Worm (Caenorhabditis elegans) whole organism, L1 larva: ENCODE results near the gene D1046.4.

Experiments used
- blmp-1 ChIP-seq: fragments of 150-350 bp; optimal IDR thresholded peaks from 2 replicates; lab custom pipeline; 2014; ENCODE audit warnings: missing biosample characterization, missing genetic modification characterization
- ceh-63 ChIP-seq: fragments of 200-800 bp; sonication (Bioruptor generic); optimal IDR thresholded peaks from 2 replicates; lab custom pipeline; 2018; ENCODE audit warnings: mild to moderate bottlenecking, missing genetic modification characterization, missing compliant biosample characterization
- fkh-10 ChIP-seq: sonication (generic microtip); optimal IDR thresholded peaks from 2 replicates; lab custom pipeline; 2017; ENCODE audit warnings: missing biosample characterization, missing genetic modification reagents, missing genetic modification characterization
- jun-1 ChIP-seq: fragments of 150-350 bp; optimal IDR thresholded peaks from 2 replicates; lab custom pipeline; 2014; ENCODE audit warnings: missing biosample characterization, missing genetic modification reagents, missing genetic modification characterization
- lin-15B ChIP-seq: fragments of 150-350 bp; sonication (generic microtip); optimal IDR thresholded peaks from 3 replicates; lab custom pipeline; 2014; ENCODE audit warnings: missing biosample characterization, missing genetic modification characterization
- nhr-76 ChIP-seq: sonication (generic microtip); optimal IDR thresholded peaks from 2 replicates; lab custom pipeline; 2017; ENCODE audit warnings: missing biosample characterization, missing genetic modification characterization
- nhr-77 ChIP-seq: fragments of 150-350 bp; optimal IDR thresholded peaks from 2 replicates; lab custom pipeline; 2014; ENCODE audit warnings: missing biosample characterization, missing genetic modification characterization
- nhr-90 ChIP-seq: sonication (generic microtip); optimal IDR thresholded peaks from 2 replicates; lab custom pipeline; 2016; ENCODE audit warnings: mild to moderate bottlenecking, missing genetic modification characterization, missing compliant biosample characterization; ENCODE audit not compliant: poor library complexity
- rnt-1 ChIP-seq: sonication (generic microtip); optimal IDR thresholded peaks from 2 replicates; lab custom pipeline; 2016; ENCODE audit warnings: mild to moderate bottlenecking, missing genetic modification characterization, moderate library complexity, missing compliant biosample characterization
- skn-1 ChIP-seq: fragments of 150-350 bp; optimal IDR thresholded peaks from 2 replicates; lab custom pipeline; 2014; ENCODE audit warnings: missing biosample characterization, missing genetic modification characterization
- tlp-1 ChIP-seq: fragments of 150-350 bp; optimal IDR thresholded peaks from 2 replicates; lab custom pipeline; 2014; ENCODE audit warnings: missing biosample characterization, missing genetic modification characterization
- zag-1 ChIP-seq: fragments of 150-350 bp; optimal IDR thresholded peaks from 2 replicates; lab custom pipeline; 2014; ENCODE audit warnings: missing biosample characterization, missing genetic modification characterization

ce11 chrIV:8973249-8973958 lies 39.7 kb downstream of the D1046.4 start, which contains the start of gene C53B4.3:
- no peak for TF ChIP-seq zag-1 (tag; lab: Kevin White, UChicago)
- TF ChIP-seq blmp-1: peak; percentile 56
- TF ChIP-seq rnt-1 (tag; lab: Kevin White, UChicago): peak; percentile 99
- no peak for TF ChIP-seq fkh-10 (GFP tag; lab: Kevin White, UChicago)
- TF ChIP-seq skn-1 (tag; lab: Kevin White, UChicago): peak; percentile 16
- TF ChIP-seq tlp-1 (tag; lab: Kevin White, UChicago): no peak
- no peak for TF ChIP-seq ceh-63 (GFP tag; lab: Kevin White, UChicago)
- peak; percentile 60 for TF ChIP-seq lin-15B (tag; lab: Kevin White, UChicago)
- no peak for TF ChIP-seq nhr-76 (tag; lab: Kevin White, UChicago)
- peak; percentile 95 for TF ChIP-seq nhr-90
- TF ChIP-seq nhr-77 (tag; lab: Kevin White, UChicago): no peak
- TF ChIP-seq jun-1: peak; percentile 12
